Worm (Caenorhabditis elegans): ENCODE results near the gene nhr-121.
"Not testable (repeated sequence)": the region's sequence is repeated elsewhere in the genome, so short reads cannot be mapped to it uniquely, and the experiment has no call there.

Gene nhr-121

DNA sequence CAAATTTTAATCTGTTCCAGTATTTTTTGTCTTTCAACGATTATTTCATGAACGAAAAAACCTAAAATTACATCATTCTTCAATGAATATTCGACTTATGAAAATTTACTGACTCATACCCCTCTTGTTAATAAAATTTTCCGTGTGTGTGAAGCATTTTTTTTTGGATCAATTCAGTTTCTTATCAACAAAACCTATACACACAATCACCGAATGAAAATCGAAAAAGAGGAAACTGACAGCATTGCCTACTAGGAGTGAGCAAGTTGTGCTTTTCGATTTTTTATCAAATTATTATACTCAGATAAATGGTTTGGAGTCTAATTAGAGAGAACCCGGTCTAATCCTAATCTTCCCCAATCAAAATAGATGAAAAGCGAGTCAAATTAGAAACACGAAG is 4.1 kb upstream of the nhr-121 start, which contains the start of gene E02H9.3:
Gene E02H9.3 (plus strand): TSS at position 301 of the 400 bp plus-strand sequence.
- TF ChIP-seq elt-2 (tag; optimal IDR thresholded peaks at IDR 0.05): peak; percentile 8

DNA sequence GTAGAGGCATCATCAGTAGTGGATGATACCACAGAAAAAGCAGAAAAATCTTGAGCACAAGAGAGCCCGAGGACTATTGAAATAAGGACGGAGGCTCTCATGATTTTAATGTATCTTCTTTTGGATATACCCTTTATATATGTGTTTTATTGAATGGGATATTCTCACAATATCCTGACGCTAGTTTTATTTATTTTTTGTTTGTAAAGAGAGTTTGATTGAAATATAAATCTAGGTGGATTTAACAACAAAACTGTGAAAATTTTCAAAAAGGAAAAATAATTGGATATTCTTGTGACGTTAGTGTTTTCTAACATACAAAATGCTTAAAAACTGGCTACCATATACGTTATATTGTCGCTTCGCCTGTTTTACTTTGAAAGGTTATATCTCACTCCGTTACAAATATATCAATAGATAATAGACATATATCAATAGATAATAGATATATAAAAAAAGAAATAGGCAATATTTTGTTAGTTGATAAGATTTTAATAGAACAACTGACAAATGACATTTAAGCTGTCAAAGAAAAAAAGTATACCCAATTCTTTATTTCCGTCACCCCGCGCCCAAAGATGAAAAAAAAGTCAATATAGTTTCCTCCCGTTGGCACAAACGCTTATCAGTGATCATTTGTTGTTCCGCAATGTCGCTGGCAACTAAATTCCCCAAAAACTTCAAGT is 8.9 kb downstream of the nhr-121 start, which contains the start of the genes E02H9.7 and klo-2:
Gene E02H9.7 (minus strand): TSS at position 101 of the 686 bp plus-strand sequence.
Gene klo-2 (plus strand): TSS at position 636 of the 686 bp plus-strand sequence.
- TF ChIP-seq fkh-2 (tag; optimal IDR thresholded peaks at IDR 0.05): no peak
- peak; percentile 30 for TF ChIP-seq elt-2 (tag; optimal IDR thresholded peaks at IDR 0.05)

DNA sequence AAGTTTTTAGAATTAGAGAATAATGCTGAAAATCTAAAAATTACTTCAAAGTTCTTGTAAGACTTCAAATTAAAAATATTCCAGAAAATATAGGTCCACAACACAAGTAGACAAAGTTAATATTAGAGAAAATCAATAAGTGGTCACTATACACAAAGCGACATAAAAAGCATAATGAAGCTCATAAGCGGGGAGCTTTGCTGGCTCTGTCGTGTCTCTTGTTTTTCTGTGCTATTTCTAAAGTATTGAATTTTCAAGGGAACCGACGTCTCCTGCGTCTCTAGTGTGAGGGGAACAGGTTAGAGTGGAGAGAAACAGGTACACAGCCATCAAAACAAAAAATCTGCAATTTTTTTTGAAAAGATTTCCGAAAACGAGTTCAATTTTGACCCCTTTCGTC is 16.1 kb downstream of the nhr-121 start, which contains the start of gene E02H9.13:
Gene E02H9.13 (minus strand): TSS at position 199 of the 400 bp plus-strand sequence.
- TF ChIP-seq fos-1 (tag; optimal IDR thresholded peaks at IDR 0.05) (no peak), lin-39 (tag; optimal IDR thresholded peaks at IDR 0.05) (no peak), unc-39 (tag; optimal IDR thresholded peaks at IDR 0.05) (no peak), tbx-2 (tag; optimal IDR thresholded peaks at IDR 0.05) (no peak), zag-1 (tag; optimal IDR thresholded peaks at IDR 0.05) (no peak), eor-1 (tag; optimal IDR thresholded peaks at IDR 0.05) (no peak), mml-1 (tag; optimal IDR thresholded peaks at IDR 0.05) (no peak), nhr-43 (tag; optimal IDR thresholded peaks at IDR 0.05; ENCODE audit: poor library complexity, severe bottlenecking) (no peak), nhr-25 (tag; optimal IDR thresholded peaks at IDR 0.05) (no peak), fkh-2 (tag; optimal IDR thresholded peaks at IDR 0.05) (no peak), lin-15B (tag; optimal IDR thresholded peaks at IDR 0.05) (no peak), nhr-11 (tag; optimal IDR thresholded peaks at IDR 0.05) (no peak), nfya-1 (tag; optimal IDR thresholded peaks at IDR 0.05; ENCODE audit: insufficient read depth) (no peak), elt-3 (tag; optimal IDR thresholded peaks at IDR 0.05) (no peak), pha-4 (tag; optimal IDR thresholded peaks at IDR 0.05) (no peak), nhr-12 (tag; optimal IDR thresholded peaks at IDR 0.05) (no peak), nhr-23 (tag; optimal IDR thresholded peaks at IDR 0.05) (no peak), skn-1 (tag; optimal IDR thresholded peaks at IDR 0.05) (no peak), snpc-4 (tag; optimal IDR thresholded peaks at IDR 0.05) (no peak)

DNA sequence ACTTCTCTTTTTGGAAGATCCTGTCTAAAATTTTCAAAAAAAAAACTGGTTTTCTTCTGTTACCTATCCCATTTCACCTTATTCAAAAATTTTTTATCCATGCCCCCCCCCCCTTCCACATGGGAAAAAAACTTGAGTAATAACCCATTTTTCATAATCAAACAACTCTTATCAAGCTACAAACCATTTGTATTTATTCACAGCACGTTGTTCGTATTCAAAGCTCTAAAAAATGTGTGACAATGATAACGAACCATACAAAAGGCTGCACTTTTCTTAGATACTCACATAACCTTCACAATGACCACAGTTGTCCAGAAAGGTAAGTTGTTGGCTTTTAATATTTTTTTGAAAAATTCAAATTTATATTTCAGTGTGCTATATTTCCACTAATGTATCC is 18.8 kb downstream of the nhr-121 start, which contains the start of gene E02H9.6:
Gene E02H9.6 (plus strand): TSS at position 301 of the 400 bp plus-strand sequence.
- TF ChIP-seq fkh-2 (tag; optimal IDR thresholded peaks at IDR 0.05); nhr-77 (tag; optimal IDR thresholded peaks at IDR 0.05); nhr-43 (tag; optimal IDR thresholded peaks at IDR 0.05; ENCODE audit: poor library complexity, severe bottlenecking): not testable (repeated sequence)

DNA sequence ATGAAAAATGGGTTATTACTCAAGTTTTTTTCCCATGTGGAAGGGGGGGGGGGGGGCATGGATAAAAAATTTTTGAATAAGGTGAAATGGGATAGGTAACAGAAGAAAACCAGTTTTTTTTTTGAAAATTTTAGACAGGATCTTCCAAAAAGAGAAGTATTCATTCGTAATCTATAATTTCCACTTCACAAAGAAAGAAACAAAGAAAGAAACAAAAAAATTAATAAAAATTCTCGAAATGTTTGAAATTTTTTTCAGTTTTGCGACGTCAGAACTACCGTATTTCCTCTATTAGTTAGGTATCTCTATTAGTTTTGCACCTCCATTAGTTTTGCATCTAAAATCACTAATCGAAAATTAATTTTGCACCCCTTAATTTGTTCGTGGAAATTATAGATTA is 19.2 kb downstream of the nhr-121 start, which contains the start of gene W04B5.6:
Gene W04B5.6 (minus strand): TSS at position 101 of the 400 bp plus-strand sequence.
- TF ChIP-seq ceh-9, nhr-11, ZK546.5 (tag; optimal IDR thresholded peaks at IDR 0.05): not testable (repeated sequence)

DNA sequence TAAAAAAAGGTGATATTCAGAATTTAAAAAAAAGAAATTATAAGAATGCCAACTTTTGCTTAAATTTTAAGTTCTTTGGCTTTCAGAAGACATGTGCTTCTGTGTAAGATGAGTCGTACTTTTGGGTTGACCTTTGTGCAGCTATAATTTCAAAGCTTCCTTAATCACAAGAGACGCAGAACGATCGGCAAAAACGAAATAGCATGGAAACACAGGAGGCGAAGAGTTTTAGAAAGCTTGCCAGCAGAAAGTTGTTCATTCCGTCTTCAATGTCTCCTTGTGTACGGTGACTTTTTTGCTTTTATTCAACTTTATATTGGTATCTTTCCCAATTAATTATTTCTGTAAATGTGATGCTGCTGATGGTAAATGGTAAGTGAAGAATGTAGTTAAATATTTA is 21.7 kb downstream of the nhr-121 start:
- no peak for TF ChIP-seq lin-15B (tag; optimal IDR thresholded peaks at IDR 0.05)
- no peak for TF ChIP-seq nhr-11 (tag; optimal IDR thresholded peaks at IDR 0.05)
- TF ChIP-seq hmg-11 (tag; optimal IDR thresholded peaks at IDR 0.05): no peak
- TF ChIP-seq eor-1 (tag; optimal IDR thresholded peaks at IDR 0.05): no peak
- TF ChIP-seq daf-12 (tag; optimal IDR thresholded peaks at IDR 0.05): no peak
- no peak for TF ChIP-seq elt-3 (tag; optimal IDR thresholded peaks at IDR 0.05)
- no peak for TF ChIP-seq lsy-12 (tag; optimal IDR thresholded peaks at IDR 0.05)
- TF ChIP-seq mml-1 (tag; optimal IDR thresholded peaks at IDR 0.05): no peak
- TF ChIP-seq fkh-10 (GFP tag; optimal IDR thresholded peaks at IDR 0.05): no peak

DNA sequence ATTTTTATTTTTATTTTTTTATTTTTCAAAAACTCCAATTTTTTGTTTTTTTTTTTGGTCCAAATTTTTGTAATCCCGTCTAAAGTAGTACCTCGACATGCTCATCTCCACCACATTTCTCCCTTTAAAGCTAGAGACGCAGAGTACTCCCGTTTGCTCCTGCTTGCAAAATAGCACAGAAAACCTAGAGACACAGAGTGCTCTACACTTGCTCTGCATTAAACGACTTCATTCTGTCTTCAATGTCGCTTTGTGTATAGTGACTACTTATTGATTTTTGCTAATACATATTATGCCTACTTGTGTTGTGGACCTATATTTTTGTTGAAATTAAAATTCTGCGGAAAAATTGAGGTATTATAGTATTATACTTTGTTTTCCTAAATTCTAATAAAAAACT is 28.5 kb downstream of the nhr-121 start, which contains the start of gene W04B5.8:
Gene W04B5.8 (plus strand): TSS at position 195 of the 400 bp plus-strand sequence.
- no peak for TF ChIP-seq ceh-9 (tag; optimal IDR thresholded peaks at IDR 0.05)
- TF ChIP-seq nhr-23 (tag; optimal IDR thresholded peaks at IDR 0.05): no peak
- peak; percentile 48 for TF ChIP-seq hmg-11 (tag; optimal IDR thresholded peaks at IDR 0.05)
- no peak for TF ChIP-seq pqm-1 (tag; optimal IDR thresholded peaks at IDR 0.05)
- TF ChIP-seq ceh-28 (tag; optimal IDR thresholded peaks at IDR 0.05): peak; percentile 5
- no peak for TF ChIP-seq unc-39 (tag; optimal IDR thresholded peaks at IDR 0.05)
- no peak for TF ChIP-seq aly-2 (tag; optimal IDR thresholded peaks at IDR 0.05)
- no peak for TF ChIP-seq ceh-82 (tag; optimal IDR thresholded peaks at IDR 0.05)
- TF ChIP-seq eor-1 (tag; optimal IDR thresholded peaks at IDR 0.05): no peak
- no peak for TF ChIP-seq tbx-2 (tag; optimal IDR thresholded peaks at IDR 0.05)
- TF ChIP-seq daf-12 (tag; optimal IDR thresholded peaks at IDR 0.05): no peak
- no peak for TF ChIP-seq nhr-11 (tag; optimal IDR thresholded peaks at IDR 0.05)
- TF ChIP-seq unc-62 (GFP tag; optimal IDR thresholded peaks at IDR 0.05): no peak
- TF ChIP-seq fkh-2 (tag; optimal IDR thresholded peaks at IDR 0.05): no peak
- peak; percentile 19 for TF ChIP-seq nfya-1 (tag; optimal IDR thresholded peaks at IDR 0.05; ENCODE audit: insufficient read depth)
- no peak for TF ChIP-seq nhr-25 (tag; optimal IDR thresholded peaks at IDR 0.05)
- no peak for TF ChIP-seq jun-1 (tag; optimal IDR thresholded peaks at IDR 0.05)
- TF ChIP-seq mml-1 (tag; optimal IDR thresholded peaks at IDR 0.05): no peak
- no peak for TF ChIP-seq elt-1 (tag; optimal IDR thresholded peaks at IDR 0.05)
- TF ChIP-seq lsy-12 (tag; optimal IDR thresholded peaks at IDR 0.05): no peak
- no peak for TF ChIP-seq nhr-237 (tag; optimal IDR thresholded peaks at IDR 0.05)
- no peak for TF ChIP-seq lin-39 (tag; optimal IDR thresholded peaks at IDR 0.05)
- no peak for TF ChIP-seq ceh-16 (tag; optimal IDR thresholded peaks at IDR 0.05)
- TF ChIP-seq ama-1 (optimal IDR thresholded peaks at IDR 0.05): no peak
